In the genomic region with DNA sequence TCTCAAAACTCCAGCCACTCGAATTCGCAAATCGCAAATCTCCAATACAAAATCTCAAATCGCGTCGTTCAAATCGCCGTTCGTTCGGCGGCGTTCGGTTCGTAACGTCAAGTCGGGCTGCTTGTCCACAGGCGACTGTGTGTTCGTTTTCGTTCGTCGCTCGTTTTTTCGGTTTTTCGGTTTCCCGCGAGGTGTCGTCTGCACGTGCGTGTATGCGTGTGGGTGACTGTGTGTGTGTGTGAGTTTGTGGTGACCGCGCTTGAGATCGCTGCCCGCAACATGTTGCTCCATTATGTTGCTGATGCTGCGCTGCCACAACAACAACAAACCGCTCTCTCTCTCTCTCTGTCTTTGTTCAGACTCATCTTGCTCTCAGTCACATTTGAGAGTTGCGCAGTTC, we compare ENCODE assay signal across 1 fruit fly cellular context.
A peak's percentile ranks its signal among the peaks of the same experiment; 100 is the strongest.
TF ChIP-seq lines count a peak whose summit lies in the region.

TSS of gene NetA (minus strand) at position 238 of the 400 bp plus-strand sequence.

TF ChIP-seq in whole organism, embryonic, 481 proteins besides CTCF, POLR2A, EP300 and RAD21 (continued from another document):
- TF ChIP-seq CG10209 (GFP tag; optimal IDR thresholded peaks at IDR 0.05; lab: Kevin White, UChicago) (no peak), CG1647 (GFP tag; optimal IDR thresholded peaks at IDR 0.05; lab: Kevin White, UChicago) (no peak), CG15514 (GFP tag; optimal IDR thresholded peaks at IDR 0.05; lab: Kevin White, UChicago) (no peak), Jarid2 (GFP tag; optimal IDR thresholded peaks at IDR 0.05; lab: Kevin White, UChicago) (peak; percentile 86), ara (GFP tag; IDR thresholded peaks at IDR 0.05; lab: Robert Waterston, UW) (no peak), stwl (tag; optimal IDR thresholded peaks at IDR 0.05; lab: Kevin White, UChicago) (peak; percentile 3), CG6854 (GFP tag; optimal IDR thresholded peaks at IDR 0.05; lab: Kevin White, UChicago) (no peak), Deaf1 (tag; optimal IDR thresholded peaks at IDR 0.05; lab: Kevin White, UChicago) (peak; percentile 99), amos (GFP tag; IDR thresholded peaks at IDR 0.05; lab: Robert Waterston, UW; ENCODE audit: partially characterized antibody) (peak; percentile 4; the same call in 1 of the 2 replicates), gro (GFP tag; optimal IDR thresholded peaks at IDR 0.05; lab: Kevin White, UChicago) (no peak), NC2β (GFP tag; optimal IDR thresholded peaks at IDR 0.05; lab: Kevin White, UChicago) (no peak), CG7372 (GFP tag; IDR thresholded peaks at IDR 0.05; lab: Robert Waterston, UW) (no peak), Sry-β (GFP tag; optimal IDR thresholded peaks at IDR 0.05; lab: Kevin White, UChicago) (no peak), Kr (GFP tag; optimal IDR thresholded peaks at IDR 0.05; lab: Kevin White, UChicago) (peak; percentile 8), tx (GFP tag; optimal IDR thresholded peaks at IDR 0.05; lab: Kevin White, UChicago) (no peak), kay (GFP tag; optimal IDR thresholded peaks at IDR 0.05; lab: Kevin White, UChicago) (no peak), Dp (GFP tag; optimal IDR thresholded peaks at IDR 0.05; lab: Kevin White, UChicago) (no peak), Chrac-16 (GFP tag; optimal IDR thresholded peaks at IDR 0.05; lab: Kevin White, UChicago) (no peak), CG31441 (GFP tag; IDR thresholded peaks at IDR 0.05; lab: Robert Waterston, UW) (no peak), phol (tag; optimal IDR thresholded peaks at IDR 0.05; lab: Kevin White, UChicago) (no peak), schlank (tag; optimal IDR thresholded peaks at IDR 0.05; lab: Kevin White, UChicago) (no peak), Ptx1 (GFP tag; IDR thresholded peaks at IDR 0.05; lab: Robert Waterston, UW) (no peak), CG10979 (tag; optimal IDR thresholded peaks at IDR 0.05; lab: Kevin White, UChicago) (no peak), Dad (GFP tag; optimal IDR thresholded peaks at IDR 0.05; lab: Kevin White, UChicago) (no peak), Med (GFP tag; lab: Kevin White, UChicago) (peak; percentile 86), D19B (GFP tag; optimal IDR thresholded peaks at IDR 0.05; lab: Kevin White, UChicago) (no peak), NFAT (GFP tag; IDR thresholded peaks at IDR 0.05; lab: Robert Waterston, UW) (no peak), CG12071 (GFP tag; optimal IDR thresholded peaks at IDR 0.05; lab: Kevin White, UChicago) (no peak), CG15269 (tag; optimal IDR thresholded peaks at IDR 0.05; lab: Kevin White, UChicago) (peak; percentile 43), sens (GFP tag; lab: Kevin White, UChicago) (peak; percentile 45), CG7357 (GFP tag; IDR thresholded peaks at IDR 0.05; lab: Robert Waterston, UW) (no peak), Dbx (GFP tag; IDR thresholded peaks at IDR 0.05; lab: Robert Waterston, UW) (no peak), Hmr (GFP tag; optimal IDR thresholded peaks at IDR 0.05; lab: Kevin White, UChicago) (no peak), grn (GFP tag; optimal IDR thresholded peaks at IDR 0.05; lab: Kevin White, UChicago) (peak; percentile 55), CG34224 (GFP tag; IDR thresholded peaks at IDR 0.05; lab: Robert Waterston, UW; ENCODE audit: partially characterized antibody) (peak; percentile 52; the same call in 1 of the 3 replicates), CG8281 (tag; optimal IDR thresholded peaks at IDR 0.05; lab: Kevin White, UChicago) (no peak), CG13894 (tag; optimal IDR thresholded peaks at IDR 0.05; lab: Kevin White, UChicago) (peak; percentile 11), fu2 (GFP tag; optimal IDR thresholded peaks at IDR 0.05; lab: Kevin White, UChicago) (no peak), repo (GFP tag; optimal IDR thresholded peaks at IDR 0.05; lab: Kevin White, UChicago) (no peak), ERR (GFP tag; optimal IDR thresholded peaks at IDR 0.05; lab: Kevin White, UChicago) (no peak), CG2678 (tag; optimal IDR thresholded peaks at IDR 0.05; lab: Kevin White, UChicago) (no peak), Bteb2 (GFP tag; optimal IDR thresholded peaks at IDR 0.05; lab: Kevin White, UChicago) (no peak), seq (GFP tag; IDR thresholded peaks at IDR 0.05; lab: Robert Waterston, UW) (no peak), pros (GFP tag; optimal IDR thresholded peaks at IDR 0.05; lab: Kevin White, UChicago) (peak; percentile 1), CG7556 (GFP tag; optimal IDR thresholded peaks at IDR 0.05; lab: Kevin White, UChicago) (no peak), CG4424 (GFP tag; optimal IDR thresholded peaks at IDR 0.05; lab: Kevin White, UChicago) (no peak), CG3995 (GFP tag; optimal IDR thresholded peaks at IDR 0.05; lab: Kevin White, UChicago) (no peak), hkb (optimal IDR thresholded peaks at IDR 0.05; lab: Kevin White, UChicago) (no peak), hkb (GFP tag; IDR thresholded peaks at IDR 0.05; lab: Robert Waterston, UW) (0 out of 2 replicates have a peak, but pooled peaks have one; percentile 23), ase (GFP tag; IDR thresholded peaks at IDR 0.05; lab: Robert Waterston, UW) (no peak), CG6689 (GFP tag; IDR thresholded peaks at IDR 0.05; lab: Robert Waterston, UW) (0 out of 2 replicates have a peak, but pooled peaks have one; percentile 22), Mes4 (GFP tag; optimal IDR thresholded peaks at IDR 0.05; lab: Kevin White, UChicago) (no peak), Nf-YC (tag; optimal IDR thresholded peaks at IDR 0.05; lab: Kevin White, UChicago) (peak; percentile 20), usp (GFP tag; optimal IDR thresholded peaks at IDR 0.05; lab: Kevin White, UChicago) (no peak), ems (GFP tag; optimal IDR thresholded peaks at IDR 0.05; lab: Kevin White, UChicago) (no peak), CG9797 (GFP tag; optimal IDR thresholded peaks at IDR 0.05; lab: Kevin White, UChicago) (no peak), E2f2 (GFP tag; IDR thresholded peaks at IDR 0.05; lab: Robert Waterston, UW) (0 out of 2 replicates have a peak, but pooled peaks have one; percentile 26), emc (GFP tag; optimal IDR thresholded peaks at IDR 0.05; lab: Kevin White, UChicago) (no peak), Doc2 (GFP tag; IDR thresholded peaks at IDR 0.05; lab: Robert Waterston, UW) (no peak), trh (GFP tag; optimal IDR thresholded peaks at IDR 0.05; lab: Kevin White, UChicago) (no peak), ftz-f1 (GFP tag; optimal IDR thresholded peaks at IDR 0.05; lab: Kevin White, UChicago) (no peak), Lhr (GFP tag; optimal IDR thresholded peaks at IDR 0.05; lab: Kevin White, UChicago) (no peak), CG6813 (GFP tag; optimal IDR thresholded peaks at IDR 0.05; lab: Kevin White, UChicago) (no peak), sna (GFP tag; IDR thresholded peaks at IDR 0.05; lab: Robert Waterston, UW; ENCODE audit: partially characterized antibody) (peak; percentile 27; the same call in 1 of the 2 replicates), Adf1 (GFP tag; IDR thresholded peaks at IDR 0.05; lab: Robert Waterston, UW) (peak; percentile 37; the same call in 1 of the 2 replicates), D (optimal IDR thresholded peaks at IDR 0.05; lab: Kevin White, UChicago) (no peak), D (GFP tag; optimal IDR thresholded peaks at IDR 0.05; lab: Kevin White, UChicago) (no peak), CG17829 (tag; optimal IDR thresholded peaks at IDR 0.05; lab: Kevin White, UChicago) (peak; percentile 13), Awh (GFP tag; IDR thresholded peaks at IDR 0.05; lab: Robert Waterston, UW) (0 out of 2 replicates have a peak, but pooled peaks have one; percentile 9), CG3407 (GFP tag; optimal IDR thresholded peaks at IDR 0.05; lab: Kevin White, UChicago) (no peak), CG31224 (GFP tag; IDR thresholded peaks at IDR 0.05; lab: Robert Waterston, UW) (no peak), CG11456 (GFP tag; IDR thresholded peaks at IDR 0.05; lab: Robert Waterston, UW) (no peak), Lim3 (GFP tag; IDR thresholded peaks at IDR 0.05; lab: Robert Waterston, UW) (no peak), CG1792 (GFP tag; optimal IDR thresholded peaks at IDR 0.05; lab: Kevin White, UChicago) (no peak), chm (GFP tag; IDR thresholded peaks at IDR 0.05; lab: Robert Waterston, UW) (peak; percentile 42; the same call in 1 of the 2 replicates), dan (GFP tag; IDR thresholded peaks at IDR 0.05; lab: Robert Waterston, UW) (no peak), jing (GFP tag; optimal IDR thresholded peaks at IDR 0.05; lab: Kevin White, UChicago) (peak; percentile 10), CG15479 (GFP tag; optimal IDR thresholded peaks at IDR 0.05; lab: Kevin White, UChicago) (peak; percentile 73), CG9876 (GFP tag; optimal IDR thresholded peaks at IDR 0.05; lab: Kevin White, UChicago) (no peak), prd (optimal IDR thresholded peaks at IDR 0.05; lab: Kevin White, UChicago) (no peak), prd (GFP tag; IDR thresholded peaks at IDR 0.05; lab: Robert Waterston, UW) (0 out of 3 replicates have a peak, but pooled peaks have one; percentile 11), NK7.1 (GFP tag; optimal IDR thresholded peaks at IDR 0.05; lab: Kevin White, UChicago) (no peak), CG10543 (GFP tag; optimal IDR thresholded peaks at IDR 0.05; lab: Kevin White, UChicago) (peak; percentile 26), CG6683 (GFP tag; optimal IDR thresholded peaks at IDR 0.05; lab: Kevin White, UChicago) (no peak), ash1 (GFP tag; optimal IDR thresholded peaks at IDR 0.05; lab: Kevin White, UChicago) (no peak), fd3F (GFP tag; optimal IDR thresholded peaks at IDR 0.05; lab: Kevin White, UChicago) (no peak), CG33557 (GFP tag; optimal IDR thresholded peaks at IDR 0.05; lab: Kevin White, UChicago) (no peak)
